Fruit fly (Drosophila melanogaster): ENCODE results near the gene CG8379.

DNA sequence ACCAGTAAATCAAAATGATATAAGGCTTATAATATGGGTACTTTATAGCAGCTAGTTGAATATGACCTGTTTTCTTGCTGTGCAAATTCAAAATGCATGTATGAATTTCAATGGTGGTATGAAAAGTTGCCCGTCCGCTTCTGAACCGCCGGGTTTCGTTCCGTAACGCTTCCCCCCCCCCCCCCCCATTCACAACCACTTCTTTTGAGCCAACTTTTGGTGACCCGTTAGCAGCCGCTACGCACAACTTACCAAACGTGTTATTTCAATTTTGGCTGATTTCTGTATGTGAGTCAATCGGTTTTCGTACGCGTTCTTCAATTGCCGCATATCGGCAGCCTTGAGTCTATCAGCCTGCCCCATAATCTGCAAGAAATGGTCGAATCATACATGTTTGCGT is 30.5 kb upstream of the CG8379 start:
- TF ChIP-seq CG12605 (GFP tag; IDR thresholded peaks at IDR 0.05) (no peak), Snoo (tag; optimal IDR thresholded peaks at IDR 0.05) (no peak), D1 (tag; optimal IDR thresholded peaks at IDR 0.05) (no peak), CG32121 (GFP tag; IDR thresholded peaks at IDR 0.05) (no peak), CG13204 (GFP tag; optimal IDR thresholded peaks at IDR 0.05) (peak; percentile 19), Ets98B (GFP tag; IDR thresholded peaks at IDR 0.05) (no peak), CG34367 (tag; optimal IDR thresholded peaks at IDR 0.05) (no peak), CG9948 (tag; optimal IDR thresholded peaks at IDR 0.05) (no peak), Pif1A (GFP tag; optimal IDR thresholded peaks at IDR 0.05) (no peak), CG10348 (GFP tag; IDR thresholded peaks at IDR 0.05) (no peak), CG4496 (GFP tag; IDR thresholded peaks at IDR 0.05) (no peak), CG8159 (tag; optimal IDR thresholded peaks at IDR 0.05) (no peak), CG14655 (GFP tag; optimal IDR thresholded peaks at IDR 0.05) (no peak), fd96Ca (GFP tag; IDR thresholded peaks at IDR 0.05) (0 out of 3 replicates have a peak, but pooled peaks have one; percentile 17)

All from whole organism, pupa.